Worm (Caenorhabditis elegans) whole organism, L1 larva: ENCODE data around the gene T04F3.3.
A peak's percentile ranks its signal among the peaks of the same experiment; 100 is the strongest.

Source experiments
- C04F5.9 ChIP-seq: sonication (generic microtip); optimal IDR thresholded peaks from 2 replicates; lab custom pipeline; 2016; ENCODE audit warnings: missing genetic modification characterization, missing compliant biosample characterization
- C34B4.2 ChIP-seq: sonication (generic microtip); optimal IDR thresholded peaks from 2 replicates; lab custom pipeline; 2017; ENCODE audit warnings: mild to moderate bottlenecking, missing genetic modification characterization, missing compliant biosample characterization
- F16B12.6 ChIP-seq: fragments of 150-350 bp; optimal IDR thresholded peaks from 2 replicates; lab custom pipeline; 2014; ENCODE audit warnings: missing biosample characterization, missing genetic modification characterization
- Y116A8C.19 ChIP-seq: sonication (generic microtip); optimal IDR thresholded peaks from 2 replicates; lab custom pipeline; 2016; ENCODE audit warnings: missing compliant biosample characterization, missing genetic modification characterization, borderline replicate concordance
- ceh-63 ChIP-seq: fragments of 200-800 bp; sonication (Bioruptor generic); optimal IDR thresholded peaks from 2 replicates; lab custom pipeline; 2018; ENCODE audit warnings: mild to moderate bottlenecking, missing genetic modification characterization, missing compliant biosample characterization
- ceh-82 ChIP-seq, 3 experiments: fragments of 150-350 bp in 1 of 3; sonication (generic microtip) in 2 of 3; optimal IDR thresholded peaks; 2 replicates each; lab custom pipeline; 2014 to 2017; ENCODE audit warnings: missing biosample characterization in 3 of 3, missing genetic modification characterization in 3 of 3
- ceh-90 ChIP-seq: sonication (generic microtip); optimal IDR thresholded peaks from 2 replicates; lab custom pipeline; 2016; ENCODE audit warnings: missing genetic modification characterization, missing compliant biosample characterization
- ces-1 ChIP-seq: fragments of 150-350 bp; optimal IDR thresholded peaks from 2 replicates; lab custom pipeline; 2014; ENCODE audit warnings: missing biosample characterization, missing genetic modification reagents, missing genetic modification characterization
- dpl-1 ChIP-seq, 3 experiments: fragments of 150-350 bp in 2 of 3; sonication (generic microtip) in 1 of 3; optimal IDR thresholded peaks; 2 replicates each; lab custom pipeline; 2014 to 2017; ENCODE audit warnings: missing biosample characterization in 3 of 3, missing genetic modification characterization in 3 of 3, missing genetic modification reagents in 3 of 3
- efl-1 ChIP-seq, 4 experiments: fragments of 150-350 bp; optimal IDR thresholded peaks in 3 of 4; peaks in 1 of 4; 1 replicate in 1 of 4; 2 replicates in 3 of 4; lab custom pipeline; 2014; ENCODE audit warnings: missing biosample characterization in 2 of 4, missing genetic modification characterization in 2 of 4, missing genetic modification reagents in 2 of 4
- efl-3 ChIP-seq: fragments of 200-800 bp; sonication (Bioruptor generic); optimal IDR thresholded peaks from 2 replicates; lab custom pipeline; 2018; ENCODE audit warnings: mild to moderate bottlenecking, missing genetic modification characterization, missing compliant biosample characterization
- egl-27 ChIP-seq, 2 experiments: fragments of 150-350 bp in 1 of 2; sonication (generic microtip); optimal IDR thresholded peaks; 3 replicates each; lab custom pipeline; 2017 to 2018; ENCODE audit warnings: missing biosample characterization in 2 of 2, missing genetic modification characterization in 2 of 2, missing genetic modification reagents in 2 of 2
- elt-2 ChIP-seq: sonication (generic microtip); optimal IDR thresholded peaks from 2 replicates; lab custom pipeline; 2016; ENCODE audit warnings: missing genetic modification characterization, mild to moderate bottlenecking, inconsistent platforms, missing compliant biosample characterization, missing genetic modification reagents
- fkh-10 ChIP-seq: sonication (generic microtip); optimal IDR thresholded peaks from 2 replicates; lab custom pipeline; 2017; ENCODE audit warnings: missing biosample characterization, missing genetic modification reagents, missing genetic modification characterization
- fkh-4 ChIP-seq: sonication (generic microtip); optimal IDR thresholded peaks from 2 replicates; lab custom pipeline; 2016; ENCODE audit warnings: missing compliant biosample characterization, missing genetic modification characterization, borderline replicate concordance
- fos-1 ChIP-seq: fragments of 150-350 bp; optimal IDR thresholded peaks from 2 replicates; lab custom pipeline; 2014; ENCODE audit warnings: missing biosample characterization, missing genetic modification characterization
- grh-1 ChIP-seq: fragments of 200-800 bp; sonication (Bioruptor generic); IDR thresholded peaks from 2 replicates; pipeline ENCODE4 v1.3.6; 2022; ENCODE audit warnings: missing genetic modification reagents, missing genetic modification characterization, missing compliant biosample characterization
- irx-1 ChIP-seq: sonication (generic microtip); optimal IDR thresholded peaks from 2 replicates; lab custom pipeline; 2016; ENCODE audit warnings: missing genetic modification characterization, missing compliant biosample characterization
- jun-1 ChIP-seq: fragments of 150-350 bp; optimal IDR thresholded peaks from 2 replicates; lab custom pipeline; 2014; ENCODE audit warnings: missing biosample characterization, missing genetic modification reagents, missing genetic modification characterization
- lin-13 ChIP-seq: fragments of 150-350 bp; optimal IDR thresholded peaks from 2 replicates; lab custom pipeline; 2014; ENCODE audit warnings: missing biosample characterization, missing genetic modification reagents, missing genetic modification characterization
- lin-14 ChIP-seq: fragments of 200-800 bp; sonication (Bioruptor generic); optimal IDR thresholded peaks from 2 replicates; lab custom pipeline; 2018; ENCODE audit warnings: mild to moderate bottlenecking, missing genetic modification characterization, moderate library complexity, missing compliant biosample characterization
- lin-15B ChIP-seq: fragments of 150-350 bp; sonication (generic microtip); optimal IDR thresholded peaks from 3 replicates; lab custom pipeline; 2014; ENCODE audit warnings: missing biosample characterization, missing genetic modification characterization
- lir-3 ChIP-seq: sonication (generic microtip); optimal IDR thresholded peaks from 2 replicates; lab custom pipeline; 2016; ENCODE audit warnings: mild to moderate bottlenecking, missing genetic modification characterization, moderate library complexity, missing compliant biosample characterization; ENCODE audit not compliant: poor library complexity
- lsy-2 ChIP-seq, 2 experiments: fragments of 150-350 bp; optimal IDR thresholded peaks; 2 replicates each; lab custom pipeline; 2014; ENCODE audit warnings: missing biosample characterization in 2 of 2, missing genetic modification characterization in 2 of 2
- mab-9 ChIP-seq: fragments of 200-800 bp; sonication (Bioruptor generic); IDR thresholded peaks from 2 replicates; pipeline ENCODE4 v1.3.6; 2022; ENCODE audit warnings: missing genetic modification reagents, missing genetic modification characterization, missing compliant biosample characterization
- mef-2 ChIP-seq: fragments of 150-350 bp; optimal IDR thresholded peaks from 2 replicates; lab custom pipeline; 2014; ENCODE audit warnings: missing biosample characterization, missing genetic modification characterization
- nhr-20 ChIP-seq: sonication (generic microtip); optimal IDR thresholded peaks from 2 replicates; lab custom pipeline; 2016; ENCODE audit warnings: mild to moderate bottlenecking, missing genetic modification characterization, missing compliant biosample characterization
- nhr-237 ChIP-seq: fragments of 150-350 bp; optimal IDR thresholded peaks from 2 replicates; lab custom pipeline; 2014; ENCODE audit warnings: missing biosample characterization, missing genetic modification characterization
- nhr-47 ChIP-seq: sonication (generic microtip); optimal IDR thresholded peaks from 2 replicates; lab custom pipeline; 2016; ENCODE audit warnings: mild to moderate bottlenecking, missing genetic modification characterization, moderate library complexity, missing compliant biosample characterization
- nhr-76 ChIP-seq: sonication (generic microtip); optimal IDR thresholded peaks from 2 replicates; lab custom pipeline; 2017; ENCODE audit warnings: missing biosample characterization, missing genetic modification characterization
- nhr-77 ChIP-seq: fragments of 150-350 bp; optimal IDR thresholded peaks from 2 replicates; lab custom pipeline; 2014; ENCODE audit warnings: missing biosample characterization, missing genetic modification characterization
- nhr-85 ChIP-seq: sonication (generic microtip); peaks from one replicate; lab custom pipeline; 2016; ENCODE audit warnings: missing genetic modification characterization, inconsistent platforms, missing compliant biosample characterization
- pag-3 ChIP-seq: sonication (generic microtip); optimal IDR thresholded peaks from 2 replicates; lab custom pipeline; 2017; ENCODE audit warnings: missing genetic modification characterization, mild to moderate bottlenecking, missing compliant biosample characterization, antibody characterized with exemption, borderline replicate concordance; ENCODE audit not compliant: insufficient read depth
- pax-3 ChIP-seq: fragments of 200-800 bp; sonication (Bioruptor generic); optimal IDR thresholded peaks from 2 replicates; lab custom pipeline; 2018; ENCODE audit warnings: mild to moderate bottlenecking, missing genetic modification characterization, moderate library complexity, missing compliant biosample characterization
- pqm-1 ChIP-seq: sonication (generic microtip); optimal IDR thresholded peaks from 3 replicates; lab custom pipeline; 2017; ENCODE audit warnings: missing biosample characterization, missing genetic modification characterization
- skn-1 ChIP-seq: fragments of 150-350 bp; optimal IDR thresholded peaks from 2 replicates; lab custom pipeline; 2014; ENCODE audit warnings: missing biosample characterization, missing genetic modification characterization
- snu-23 ChIP-seq: sonication (generic microtip); optimal IDR thresholded peaks from 2 replicates; lab custom pipeline; 2016; ENCODE audit warnings: missing genetic modification characterization, missing compliant biosample characterization
- sptf-1 ChIP-seq: fragments of 150-350 bp; optimal IDR thresholded peaks from 2 replicates; lab custom pipeline; 2014; ENCODE audit warnings: missing biosample characterization, missing genetic modification characterization
- swsn-7 ChIP-seq: sonication (generic microtip); optimal IDR thresholded peaks from 2 replicates; lab custom pipeline; 2016; ENCODE audit warnings: missing genetic modification characterization, missing compliant biosample characterization
- tbx-2 ChIP-seq: sonication (generic microtip); optimal IDR thresholded peaks from 2 replicates; lab custom pipeline; 2016; ENCODE audit warnings: missing genetic modification characterization, missing compliant biosample characterization
- tlp-1 ChIP-seq: fragments of 150-350 bp; optimal IDR thresholded peaks from 2 replicates; lab custom pipeline; 2014; ENCODE audit warnings: missing biosample characterization, missing genetic modification characterization
- unc-130 ChIP-seq: fragments of 150-350 bp; optimal IDR thresholded peaks from 2 replicates; lab custom pipeline; 2017; ENCODE audit warnings: missing biosample characterization, missing genetic modification characterization, inconsistent platforms
- unc-86 ChIP-seq: sonication (generic microtip); optimal IDR thresholded peaks from 2 replicates; lab custom pipeline; 2016; ENCODE audit warnings: missing genetic modification characterization, missing compliant biosample characterization
- unc-98 ChIP-seq: fragments of 200-800 bp; sonication (Bioruptor generic); IDR thresholded peaks from 2 replicates; pipeline ENCODE4 v1.3.6; 2022; ENCODE audit warnings: missing genetic modification characterization, missing compliant biosample characterization
- ztf-4 ChIP-seq: fragments of 150-350 bp; optimal IDR thresholded peaks from 2 replicates; lab custom pipeline; 2014; ENCODE audit warnings: missing biosample characterization, missing genetic modification characterization

T04F3.3 gene

ce11 chrV:11777846-11778245, 19.1 kb downstream of the T04F3.3 start (continued):
- no peak for TF ChIP-seq sptf-1 (tag; lab: Kevin White, UChicago)
- TF ChIP-seq mef-2 (tag; lab: Kevin White, UChicago), result no peak
- TF ChIP-seq ceh-63 (GFP tag; lab: Kevin White, UChicago), result no peak
- TF ChIP-seq lin-13 (GFP tag; lab: Kevin White, UChicago), result no peak
- TF ChIP-seq dpl-1 (GFP tag; optimal IDR thresholded peaks at IDR 0.05; lab: Kevin White, UChicago), result no peak
- peak; percentile 92 for TF ChIP-seq pag-3
- no peak for TF ChIP-seq nhr-47 (tag; lab: Kevin White, UChicago)
- no peak for TF ChIP-seq efl-3 (GFP tag; lab: Kevin White, UChicago)
- no peak for TF ChIP-seq mab-9
- no peak for TF ChIP-seq efl-1 (optimal IDR thresholded peaks at IDR 0.05; lab: Kevin White, UChicago)
- no peak for TF ChIP-seq efl-1 (GFP tag; optimal IDR thresholded peaks at IDR 0.05 in 1 of 2; lab: Kevin White, UChicago)
- no peak for TF ChIP-seq egl-27 (tag; optimal IDR thresholded peaks at IDR 0.05; lab: Kevin White, UChicago)
- TF ChIP-seq fkh-10 (GFP tag; lab: Kevin White, UChicago), result no peak
- TF ChIP-seq F16B12.6, result no peak
- no peak for TF ChIP-seq lin-15B (tag; lab: Kevin White, UChicago)
- TF ChIP-seq lsy-2 (tag; optimal IDR thresholded peaks at IDR 0.05; lab: Kevin White, UChicago), result peak in 1 of 2 experiments; percentile 37
- TF ChIP-seq ces-1 (GFP tag; lab: Kevin White, UChicago), result no peak
- TF ChIP-seq grh-1 (GFP tag; lab: Robert Waterston, UW), result no peak
- TF ChIP-seq nhr-77 (tag; lab: Kevin White, UChicago), result no peak
- TF ChIP-seq skn-1 (tag; lab: Kevin White, UChicago), result no peak
- no peak for TF ChIP-seq lir-3 (tag; lab: Kevin White, UChicago)
- TF ChIP-seq jun-1, result no peak
- no peak for TF ChIP-seq pax-3 (tag; lab: Kevin White, UChicago)
- TF ChIP-seq fkh-4 (tag; lab: Kevin White, UChicago), result no peak
- no peak for TF ChIP-seq ceh-82 (tag; optimal IDR thresholded peaks at IDR 0.05; lab: Kevin White, UChicago)
- no peak for TF ChIP-seq irx-1 (tag; lab: Kevin White, UChicago)
- TF ChIP-seq ceh-90 (tag; lab: Kevin White, UChicago), result no peak
- TF ChIP-seq swsn-7 (tag; lab: Kevin White, UChicago), result no peak
- TF ChIP-seq tbx-2 (tag; lab: Kevin White, UChicago), result no peak
- no peak for TF ChIP-seq unc-130 (tag; lab: Kevin White, UChicago)
- no peak for TF ChIP-seq unc-98 (GFP tag; lab: Robert Waterston, UW)
- no peak for TF ChIP-seq Y116A8C.19 (tag; lab: Kevin White, UChicago)
- TF ChIP-seq fos-1 (tag; lab: Kevin White, UChicago), result no peak
- no peak for TF ChIP-seq elt-2
- no peak for TF ChIP-seq unc-86 (tag; lab: Kevin White, UChicago)
- TF ChIP-seq C34B4.2 (tag; lab: Kevin White, UChicago), result no peak
- TF ChIP-seq C04F5.9 (tag; lab: Kevin White, UChicago), result no peak
- no peak for TF ChIP-seq ztf-4 (tag; lab: Kevin White, UChicago)
- TF ChIP-seq nhr-237 (tag; lab: Kevin White, UChicago), result no peak
- peak; percentile 54 for TF ChIP-seq nhr-20
- TF ChIP-seq pqm-1 (tag; lab: Kevin White, UChicago), result no peak

- TF ChIP-seq tlp-1 (tag; lab: Kevin White, UChicago) (no peak), snu-23 (peak; percentile 25), nhr-85 (tag; lab: Kevin White, UChicago) (peak; percentile 72), efl-1 (optimal IDR thresholded peaks at IDR 0.05; lab: Kevin White, UChicago) (no peak), efl-1 (GFP tag; optimal IDR thresholded peaks at IDR 0.05 in 1 of 2; lab: Kevin White, UChicago) (peak in 1 of 2 experiments; percentile 62), pqm-1 (tag; lab: Kevin White, UChicago) (no peak), unc-86 (tag; lab: Kevin White, UChicago) (no peak), nhr-76 (tag; lab: Kevin White, UChicago) (no peak), lin-14 (GFP tag; lab: Kevin White, UChicago) (peak; percentile 32)
These were observed 20.6 kb downstream of the T04F3.3 start for ce11 chrV:11779310-11779709.
